Fruit fly (Drosophila melanogaster) whole organism, embryonic: ENCODE measurements around the gene IA-2.

ENCODE experiments used
- Bgb ChIP-seq: fragments of 200-800 bp; sonication (Bioruptor generic); IDR thresholded peaks from 2 replicates; pipeline ENCODE4 v1.3.6; 2022; ENCODE audit warnings: missing biosample characterization, missing genetic modification characterization; ENCODE audit not compliant: partially characterized antibody
- CG11398 ChIP-seq: fragments of 200-800 bp; sonication (Bioruptor generic); optimal IDR thresholded peaks from 2 replicates; lab custom pipeline; 2016; ENCODE audit warnings: missing biosample characterization, missing genetic modification characterization
- CG11723 ChIP-seq: fragments of 200-800 bp; sonication (Bioruptor generic); optimal IDR thresholded peaks from 2 replicates; lab custom pipeline; 2017; ENCODE audit warnings: missing biosample characterization, mild to moderate bottlenecking, missing genetic modification characterization
- CG12219 ChIP-seq: fragments of 200-800 bp; sonication (Bioruptor generic); optimal IDR thresholded peaks from 3 replicates; lab custom pipeline; 2018; ENCODE audit warnings: missing biosample characterization, mild to moderate bottlenecking, missing genetic modification characterization
- CG12391 ChIP-seq: fragments of 200-800 bp; sonication (Bioruptor generic); optimal IDR thresholded peaks from 3 replicates; lab custom pipeline; 2018; ENCODE audit warnings: missing biosample characterization, mild to moderate bottlenecking, missing genetic modification characterization, moderate library complexity
- CG14050 ChIP-seq: fragments of 200-800 bp; sonication (Bioruptor generic); IDR thresholded peaks from 3 replicates; pipeline ENCODE4 v1.3.6; 2022; ENCODE audit warnings: missing biosample characterization, missing genetic modification characterization
- CG17802 ChIP-seq: fragments of 200-800 bp; sonication (Bioruptor generic); optimal IDR thresholded peaks from 2 replicates; lab custom pipeline; 2018; ENCODE audit warnings: missing biosample characterization, mild to moderate bottlenecking, missing genetic modification characterization, moderate library complexity
- CG17912 ChIP-seq: fragments of 200-800 bp; sonication (Bioruptor generic); optimal IDR thresholded peaks from 2 replicates; lab custom pipeline; 2018; ENCODE audit warnings: missing biosample characterization, mild to moderate bottlenecking, missing genetic modification characterization
- CG31224 ChIP-seq: fragments of 200-800 bp; sonication (Bioruptor generic); IDR thresholded peaks from 2 replicates; pipeline ENCODE4 v1.3.6; 2022; ENCODE audit warnings: missing biosample characterization, missing genetic modification characterization
- CG34422 ChIP-seq: fragments of 200-800 bp; sonication (Bioruptor generic); IDR thresholded peaks from 3 replicates; pipeline ENCODE4 v1.3.6; 2022; ENCODE audit warnings: missing biosample characterization, missing genetic modification characterization
- CG3838 ChIP-seq: fragments of 200-800 bp; sonication (Bioruptor generic); optimal IDR thresholded peaks from 3 replicates; lab custom pipeline; 2016; ENCODE audit warnings: missing biosample characterization, missing genetic modification characterization
- CG4360 ChIP-seq: fragments of 200-800 bp; sonication (Bioruptor generic); IDR thresholded peaks from 2 replicates; pipeline ENCODE4 v1.3.6; 2022; ENCODE audit warnings: missing biosample characterization, missing genetic modification characterization
- CG4404 ChIP-seq: fragments of 200-800 bp; sonication (Bioruptor generic); IDR thresholded peaks from 2 replicates; pipeline ENCODE4 v1.3.6; 2022; ENCODE audit warnings: missing biosample characterization, missing genetic modification characterization
- CG4820 ChIP-seq: fragments of 200-800 bp; sonication (Bioruptor generic); optimal IDR thresholded peaks from 3 replicates; lab custom pipeline; 2016; ENCODE audit warnings: missing biosample characterization, missing genetic modification characterization
- CG5180 ChIP-seq: fragments of 200-800 bp; sonication (Bioruptor generic); optimal IDR thresholded peaks from 3 replicates; lab custom pipeline; 2017; ENCODE audit warnings: missing biosample characterization, missing genetic modification characterization, mild to moderate bottlenecking, moderate library complexity, missing genetic modification reagents
- CG7357 ChIP-seq: fragments of 200-800 bp; sonication (Bioruptor generic); IDR thresholded peaks from 3 replicates; pipeline ENCODE4 v1.3.6; 2022; ENCODE audit warnings: missing biosample characterization, missing genetic modification characterization
- CG8388 ChIP-seq: fragments of 200-800 bp; sonication (Bioruptor generic); optimal IDR thresholded peaks from 2 replicates; lab custom pipeline; 2019; ENCODE audit warnings: missing biosample characterization, mild to moderate bottlenecking, missing genetic modification characterization, moderate library complexity
- CTCF ChIP-seq: fragments of 200-800 bp; sonication (Bioruptor generic); optimal IDR thresholded peaks from 2 replicates; lab custom pipeline; 2017; ENCODE audit warnings: missing biosample characterization, mild to moderate bottlenecking, missing genetic modification characterization, moderate library complexity
- CrebB ChIP-seq: fragments of 200-800 bp; sonication (Bioruptor generic); optimal IDR thresholded peaks from 3 replicates; lab custom pipeline; 2018; ENCODE audit warnings: missing biosample characterization, mild to moderate bottlenecking, missing genetic modification characterization
- Elba2 ChIP-seq: fragments of 200-800 bp; sonication (Bioruptor generic); optimal IDR thresholded peaks from 3 replicates; lab custom pipeline; 2016; ENCODE audit warnings: missing biosample characterization, missing genetic modification characterization
- Ets65A ChIP-seq: fragments of 200-800 bp; sonication (Bioruptor generic); peaks from one replicate; lab custom pipeline; 2016; ENCODE audit warnings: missing biosample characterization, missing genetic modification characterization
- H2.0 ChIP-seq: fragments of 200-800 bp; sonication (Bioruptor generic); IDR thresholded peaks from 2 replicates; pipeline ENCODE4 v1.3.6; 2022; ENCODE audit warnings: missing biosample characterization, missing genetic modification characterization
- HHEX ChIP-seq: fragments of 200-800 bp; sonication (Bioruptor generic); optimal IDR thresholded peaks from 3 replicates; lab custom pipeline; 2017; ENCODE audit warnings: missing biosample characterization, mild to moderate bottlenecking, missing genetic modification characterization, missing genetic modification reagents
- HLH3B ChIP-seq: fragments of 200-800 bp; sonication (Bioruptor generic); IDR thresholded peaks from 2 replicates; pipeline ENCODE4 v1.3.6; 2022; ENCODE audit warnings: missing biosample characterization, missing genetic modification characterization
- Hand ChIP-seq: fragments of 200-800 bp; sonication (Bioruptor generic); optimal IDR thresholded peaks from 2 replicates; lab custom pipeline; 2017; ENCODE audit warnings: mild to moderate bottlenecking, missing biosample characterization, missing genetic modification reagents, missing genetic modification characterization
- Hmr ChIP-seq: fragments of 200-800 bp; sonication (Bioruptor generic); optimal IDR thresholded peaks from 3 replicates; lab custom pipeline; 2017; ENCODE audit warnings: mild to moderate bottlenecking, missing biosample characterization, missing genetic modification reagents, missing genetic modification characterization
- MBD-R2 ChIP-seq: fragments of 200-800 bp; sonication (Bioruptor generic); IDR thresholded peaks from 2 replicates; pipeline ENCODE4 v1.3.6; 2022; ENCODE audit warnings: missing biosample characterization, missing genetic modification characterization
- Med ChIP-seq: fragments of 200-800 bp; sonication (Bioruptor generic); peaks from one replicate; lab custom pipeline; 2016; ENCODE audit warnings: missing biosample characterization, missing genetic modification characterization, mild to moderate bottlenecking, inconsistent platforms, moderate library complexity
- Myb ChIP-seq: fragments of 200-800 bp; sonication (Bioruptor generic); optimal IDR thresholded peaks from 2 replicates; lab custom pipeline; 2016; ENCODE audit warnings: missing biosample characterization, missing genetic modification characterization
- NfI ChIP-seq: fragments of 200-800 bp; sonication (Bioruptor generic); optimal IDR thresholded peaks from 3 replicates; lab custom pipeline; 2018; ENCODE audit warnings: missing biosample characterization, mild to moderate bottlenecking, missing genetic modification characterization, moderate library complexity
- Oli ChIP-seq: fragments of 200-800 bp; sonication (Bioruptor generic); optimal IDR thresholded peaks from 2 replicates; lab custom pipeline; 2018; ENCODE audit warnings: missing biosample characterization, mild to moderate bottlenecking, missing genetic modification characterization, moderate library complexity
- Pdp1 ChIP-seq, 2 experiments: fragments of 200-800 bp; sonication (Bioruptor generic); optimal IDR thresholded peaks; 3 replicates each; lab custom pipeline; 2016; ENCODE audit warnings: missing biosample characterization in 2 of 2, missing genetic modification characterization in 2 of 2, mild to moderate bottlenecking in 1 of 2, moderate library complexity in 1 of 2
- Rfx ChIP-seq: fragments of 200-800 bp; sonication (Bioruptor generic); IDR thresholded peaks from 2 replicates; pipeline ENCODE4 v1.3.6; 2022; ENCODE audit warnings: missing biosample characterization, missing genetic modification characterization
- Sin3A ChIP-seq: fragments of >200 bp; optimal IDR thresholded peaks from 2 replicates; lab custom pipeline; 2018
- Taf1 ChIP-seq: fragments of 200-800 bp; sonication (Bioruptor generic); IDR thresholded peaks from 2 replicates; pipeline ENCODE4 v1.3.6; 2022; ENCODE audit warnings: missing biosample characterization, missing genetic modification characterization
- YL-1 ChIP-seq: fragments of 200-800 bp; sonication (Bioruptor generic); optimal IDR thresholded peaks from 3 replicates; lab custom pipeline; 2017; ENCODE audit warnings: missing biosample characterization, mild to moderate bottlenecking, missing genetic modification characterization
- amos ChIP-seq: fragments of 200-800 bp; sonication (Bioruptor generic); IDR thresholded peaks from 2 replicates; pipeline ENCODE4 v1.3.6; 2022; ENCODE audit warnings: missing biosample characterization, missing genetic modification characterization; ENCODE audit not compliant: partially characterized antibody
- bowl ChIP-seq: fragments of 200-800 bp; sonication (Bioruptor generic); IDR thresholded peaks from 2 replicates; pipeline ENCODE4 v1.3.6; 2022; ENCODE audit warnings: missing biosample characterization, missing genetic modification characterization
- crol ChIP-seq: fragments of 200-800 bp; sonication (Bioruptor generic); IDR thresholded peaks from 2 replicates; pipeline ENCODE4 v1.3.6; 2022; ENCODE audit warnings: missing biosample characterization, missing genetic modification characterization
- dan ChIP-seq: fragments of 200-800 bp; sonication (Bioruptor generic); IDR thresholded peaks from 2 replicates; pipeline ENCODE4 v1.3.6; 2022; ENCODE audit warnings: missing biosample characterization, missing genetic modification characterization
- her ChIP-seq: fragments of 200-800 bp; sonication (Bioruptor generic); optimal IDR thresholded peaks from 2 replicates; lab custom pipeline; 2016; ENCODE audit warnings: missing biosample characterization, missing genetic modification characterization
- jumu ChIP-seq: fragments of 200-800 bp; sonication (Bioruptor generic); optimal IDR thresholded peaks from 3 replicates; lab custom pipeline; 2016; ENCODE audit warnings: missing biosample characterization, missing genetic modification characterization
- pan ChIP-seq, 4 experiments: fragments of >200 bp in 3 of 4; fragments of 200-800 bp in 1 of 4; sonication (Bioruptor generic) in 1 of 4; optimal IDR thresholded peaks in 3 of 4; IDR thresholded peaks in 1 of 4; 2 replicates each; pipeline versions ENCODE4 v1.3.6 to Lab custom; 2017 to 2022; ENCODE audit warnings: missing biosample characterization in 2 of 4, missing genetic modification characterization in 2 of 4, mixed read lengths in 1 of 4
- pnt ChIP-seq: fragments of 200-800 bp; sonication (Bioruptor generic); optimal IDR thresholded peaks from 3 replicates; lab custom pipeline; 2016; ENCODE audit warnings: missing biosample characterization, missing genetic modification characterization
- sens ChIP-seq: fragments of 200-800 bp; sonication (Bioruptor generic); peaks from one replicate; lab custom pipeline; 2016; ENCODE audit warnings: missing biosample characterization, missing genetic modification characterization
- sqz ChIP-seq: fragments of 200-800 bp; sonication (Bioruptor generic); optimal IDR thresholded peaks from 3 replicates; lab custom pipeline; 2018; ENCODE audit warnings: missing biosample characterization, mild to moderate bottlenecking, missing genetic modification characterization
- unpg ChIP-seq: fragments of 200-800 bp; sonication (Bioruptor generic); optimal IDR thresholded peaks from 3 replicates; lab custom pipeline; 2018; ENCODE audit warnings: missing biosample characterization, mild to moderate bottlenecking, missing genetic modification characterization, moderate library complexity
- vvl ChIP-seq: fragments of 200-800 bp; sonication (Bioruptor generic); IDR thresholded peaks from 2 replicates; pipeline ENCODE4 v1.3.6; 2022; ENCODE audit warnings: missing biosample characterization, missing genetic modification characterization
- yki ChIP-seq: fragments of >200 bp; optimal IDR thresholded peaks from 3 replicates; lab custom pipeline; 2018

IA-2 gene

DNA sequence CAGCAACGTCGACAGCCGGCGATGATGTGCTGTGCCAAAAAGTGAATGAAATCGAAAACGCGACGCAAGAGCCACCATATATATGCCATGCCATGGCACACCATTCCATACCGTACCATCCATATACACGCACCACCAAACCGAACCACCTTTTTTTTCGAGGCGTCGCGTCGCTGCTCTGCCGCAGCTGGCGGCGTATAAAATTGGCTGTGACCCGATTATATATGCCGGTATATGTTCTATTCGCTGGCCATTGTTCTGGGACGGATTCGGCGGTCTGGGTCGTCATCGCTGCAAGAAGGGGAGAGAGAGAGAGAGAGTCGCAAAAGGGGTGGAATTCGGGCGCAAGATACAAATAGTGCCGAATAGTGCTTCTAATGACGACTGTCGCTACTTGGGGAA, 40.0 kb downstream of the IA-2 start (continued):
- TF ChIP-seq Elba2 (no peak), pnt (GFP tag; lab: Kevin White, UChicago) (no peak), crol (GFP tag; lab: Robert Waterston, UW) (0 out of 2 replicates have a peak, but pooled peaks have one; percentile 22), CG3838 (GFP tag; lab: Kevin White, UChicago) (no peak), CG12219 (GFP tag; lab: Kevin White, UChicago) (no peak), sqz (peak; percentile 95), CG11723 (GFP tag; lab: Kevin White, UChicago) (no peak), CG17802 (tag; lab: Kevin White, UChicago) (no peak), her (no peak), H2.0 (GFP tag; lab: Robert Waterston, UW) (no peak), yki (lab: Kevin White, UChicago) (no peak), Bgb (GFP tag; lab: Robert Waterston, UW) (0 out of 2 replicates have a peak, but pooled peaks have one; percentile 11), CG7357 (GFP tag; lab: Robert Waterston, UW) (no peak), CG4404 (GFP tag; lab: Robert Waterston, UW) (no peak), CrebB (tag; lab: Kevin White, UChicago) (peak; percentile 2)

DNA sequence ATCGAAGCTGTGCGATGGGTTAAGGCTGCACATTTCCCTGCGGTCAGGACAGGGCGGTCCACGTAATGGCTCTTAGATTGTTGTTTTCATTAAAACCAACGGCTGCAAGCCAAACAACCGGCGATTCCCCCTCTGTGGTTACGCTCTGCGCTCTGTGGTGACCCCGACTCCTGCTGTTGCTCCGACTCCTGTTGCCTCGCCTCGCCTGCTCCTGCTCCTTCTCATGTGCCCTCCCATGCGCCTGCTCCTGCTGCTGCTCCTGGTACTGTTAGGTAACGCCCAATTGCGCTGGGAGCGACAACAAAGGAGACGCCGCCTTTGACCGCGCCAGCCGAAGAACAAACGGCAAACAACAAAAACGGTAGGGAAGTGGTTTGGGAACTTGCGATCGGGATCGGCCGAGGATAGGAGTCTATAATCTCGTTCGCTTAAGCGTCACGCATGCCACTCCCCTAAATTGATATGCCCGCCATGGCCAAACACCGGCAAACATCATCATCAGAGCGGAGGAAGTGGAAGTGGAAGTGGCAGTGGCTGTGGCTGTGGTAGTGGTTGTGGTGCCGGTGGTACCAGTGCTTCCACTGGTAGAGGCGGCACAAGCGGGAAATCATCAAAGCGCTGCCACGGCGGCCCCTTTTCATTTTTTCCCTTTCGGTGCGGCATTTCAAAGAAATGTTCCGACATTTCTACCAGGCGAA, 40.6 kb downstream of the IA-2 start:
- 0 out of 2 replicates have a peak, but pooled peaks have one; percentile 25 for TF ChIP-seq HLH3B
- peak; percentile 33; the same call in 1 of the 2 replicates for TF ChIP-seq crol (GFP tag; lab: Robert Waterston, UW)
- no peak for TF ChIP-seq CTCF (GFP tag; lab: Kevin White, UChicago)
- no peak for TF ChIP-seq bowl (GFP tag; lab: Robert Waterston, UW)
- TF ChIP-seq unpg (GFP tag; lab: Kevin White, UChicago) = no peak
- TF ChIP-seq CG14050 (GFP tag; lab: Robert Waterston, UW) = no peak
- no peak for TF ChIP-seq CG8388 (GFP tag; lab: Kevin White, UChicago)
- peak; percentile 35 for TF ChIP-seq Ets65A (GFP tag; lab: Kevin White, UChicago)
- no peak for TF ChIP-seq HHEX
- peak in 1 of 2 experiments; percentile 44 for TF ChIP-seq pan (optimal IDR thresholded peaks at IDR 0.05; lab: Kevin White, UChicago)
- peak in 1 of 2 experiments; percentile 80 for TF ChIP-seq pan (GFP tag; optimal IDR thresholded peaks at IDR 0.05 in 1 of 2, IDR thresholded peaks at IDR 0.05 in 1 of 2)
- peak; percentile 58 for TF ChIP-seq sens (GFP tag; lab: Kevin White, UChicago)
- TF ChIP-seq CG11398 (GFP tag; lab: Kevin White, UChicago) = no peak
- TF ChIP-seq CG31224 = peak; percentile 69
- TF ChIP-seq CG17912 (GFP tag; lab: Kevin White, UChicago) = no peak
- peak; percentile 71 for TF ChIP-seq Med (GFP tag; lab: Kevin White, UChicago)
- peak; percentile 34; the same call in 1 of the 3 replicates for TF ChIP-seq CG34422 (GFP tag; lab: Robert Waterston, UW)
- peak; percentile 11 for TF ChIP-seq jumu (GFP tag; lab: Kevin White, UChicago)
- TF ChIP-seq CG4360 (GFP tag; lab: Robert Waterston, UW) = 0 out of 2 replicates have a peak, but pooled peaks have one; percentile 17
- no peak for TF ChIP-seq Hand (GFP tag; lab: Kevin White, UChicago)
- no peak for TF ChIP-seq Oli (tag; lab: Kevin White, UChicago)

DNA sequence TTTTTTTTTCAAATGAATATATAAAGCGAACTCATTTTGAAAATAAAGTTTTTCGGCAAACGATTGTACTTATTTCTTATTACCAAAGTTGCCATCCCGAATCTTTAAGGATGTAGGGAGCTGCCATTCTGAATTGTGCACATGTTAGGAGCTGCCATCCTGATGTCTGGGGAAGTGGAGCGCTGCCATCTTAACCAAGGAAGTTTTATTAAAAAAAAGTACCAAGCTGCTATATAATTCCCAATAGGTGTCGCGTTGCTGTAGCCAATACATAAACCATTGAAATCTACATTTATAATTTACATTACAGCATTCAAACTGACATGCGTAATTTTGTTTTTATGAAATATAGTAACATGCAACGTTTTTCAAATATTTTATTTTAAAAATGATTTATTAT, 41.3 kb downstream of the IA-2 start:
- peak; percentile 36 for TF ChIP-seq Myb (GFP tag; lab: Kevin White, UChicago)
- TF ChIP-seq dan = no peak
- no peak for TF ChIP-seq Sin3A (lab: Kevin White, UChicago)
- TF ChIP-seq CG5180 = no peak
- peak; percentile 53 for TF ChIP-seq Hmr
- TF ChIP-seq Taf1 (GFP tag; lab: Robert Waterston, UW) = no peak
- peak; percentile 30; the same call in 1 of the 2 replicates for TF ChIP-seq MBD-R2 (GFP tag; lab: Robert Waterston, UW)
- TF ChIP-seq CG12391 (tag; lab: Kevin White, UChicago) = peak; percentile 13
- no peak for TF ChIP-seq CG17912 (GFP tag; lab: Kevin White, UChicago)
- no peak for TF ChIP-seq NfI
- no peak for TF ChIP-seq CG4820 (GFP tag; lab: Kevin White, UChicago)
- peak in 1 of 2 experiments; percentile 71 for TF ChIP-seq Pdp1 (GFP tag; optimal IDR thresholded peaks at IDR 0.05; lab: Kevin White, UChicago)
- TF ChIP-seq vvl (GFP tag; lab: Robert Waterston, UW) = peak; percentile 41; the same call in 1 of the 2 replicates
- TF ChIP-seq Rfx (GFP tag; lab: Robert Waterston, UW) = peak; percentile 48; the same call in 1 of the 2 replicates
- TF ChIP-seq YL-1 (GFP tag; lab: Kevin White, UChicago) = no peak
- TF ChIP-seq amos (GFP tag; lab: Robert Waterston, UW) = peak; percentile 58
